Worm (Caenorhabditis elegans): Measurements from ENCODE around the gene srx-113.

- TF ChIP-seq blmp-1 (tag; optimal IDR thresholded peaks at IDR 0.05) = no peak
- no peak for TF ChIP-seq ama-1 (optimal IDR thresholded peaks at IDR 0.05)
- no peak for TF ChIP-seq egl-13 (tag; optimal IDR thresholded peaks at IDR 0.05)
- TF ChIP-seq ces-1 (GFP tag; optimal IDR thresholded peaks at IDR 0.05) = no peak
- TF ChIP-seq mef-2 (tag; optimal IDR thresholded peaks at IDR 0.05) = no peak
- no peak for TF ChIP-seq lir-3 (tag; optimal IDR thresholded peaks at IDR 0.05; ENCODE audit: poor library complexity)
- TF ChIP-seq aly-2 (tag; optimal IDR thresholded peaks at IDR 0.05) = no peak
- no peak for TF ChIP-seq ceh-90 (tag; optimal IDR thresholded peaks at IDR 0.05)
Measured at ce11 chrV:12640384-12640783, 8.4 kb upstream of the srx-113 start, which contains the start of gene gpa-8.
